Worm (Caenorhabditis elegans) whole organism, young adult: Measurements from ENCODE around the gene D1086.8.

Experiments
- B0035.1 ChIP-seq: sonication (generic microtip); optimal IDR thresholded peaks from 2 replicates; lab custom pipeline; 2016; ENCODE audit warnings: missing genetic modification characterization, mild to moderate bottlenecking, missing compliant biosample characterization, missing genotype, missing genetic modification reagents
- C17E4.6 ChIP-seq: fragments of 200-800 bp; sonication (Bioruptor generic); IDR thresholded peaks from 2 replicates; pipeline ENCODE4 v1.3.6; 2022; ENCODE audit warnings: missing genetic modification reagents, missing genetic modification characterization, missing compliant biosample characterization
- F22D6.2 ChIP-seq: sonication (generic microtip); optimal IDR thresholded peaks from 2 replicates; lab custom pipeline; 2016; ENCODE audit warnings: mild to moderate bottlenecking, missing genetic modification characterization, missing compliant biosample characterization
- F23B12.7 ChIP-seq: sonication (generic microtip); optimal IDR thresholded peaks from 2 replicates; lab custom pipeline; 2017; ENCODE audit warnings: missing genetic modification characterization, mild to moderate bottlenecking, missing compliant biosample characterization, antibody characterized with exemption, moderate library complexity; ENCODE audit not compliant: insufficient read depth
- Y95B8A.8 ChIP-seq: fragments of 200-800 bp; sonication (Bioruptor generic); IDR thresholded peaks from 2 replicates; pipeline ENCODE4 v1.3.6; 2022; ENCODE audit warnings: missing genetic modification reagents, missing genetic modification characterization, missing compliant biosample characterization
- ama-1 ChIP-seq, 3 experiments: fragments of 150-350 bp in 1 of 3; sonication (generic microtip) in 2 of 3; optimal IDR thresholded peaks; 2 replicates each; lab custom pipeline; 2014 to 2018; ENCODE audit warnings: missing biosample characterization in 2 of 3, missing genetic modification characterization in 2 of 3, missing genetic modification reagents in 2 of 3
- atf-7 ChIP-seq: sonication (generic microtip); optimal IDR thresholded peaks from 2 replicates; lab custom pipeline; 2017; ENCODE audit warnings: mild to moderate bottlenecking, missing genetic modification characterization, missing compliant biosample characterization
- attf-6 ChIP-seq: fragments of 200-800 bp; sonication (Bioruptor generic); IDR thresholded peaks from 2 replicates; pipeline ENCODE4 v1.3.6; 2022; ENCODE audit warnings: missing genetic modification reagents, missing genetic modification characterization, missing compliant biosample characterization
- bed-2 ChIP-seq: fragments of 200-800 bp; sonication (Bioruptor generic); IDR thresholded peaks from 2 replicates; pipeline ENCODE4 v1.3.6; 2022; ENCODE audit warnings: missing genetic modification reagents, missing genetic modification characterization, missing compliant biosample characterization
- cebp-2 ChIP-seq: fragments of 200-800 bp; sonication (Bioruptor generic); IDR thresholded peaks from 2 replicates; pipeline ENCODE4 v1.3.6; 2022; ENCODE audit warnings: missing genetic modification characterization, missing compliant biosample characterization
- ceh-27 ChIP-seq: fragments of 200-800 bp; sonication (Bioruptor generic); optimal IDR thresholded peaks from 2 replicates; lab custom pipeline; 2018; ENCODE audit warnings: mild to moderate bottlenecking, missing genetic modification characterization, moderate library complexity, missing compliant biosample characterization
- chd-7 ChIP-seq: sonication (generic microtip); optimal IDR thresholded peaks from 2 replicates; lab custom pipeline; 2016; ENCODE audit warnings: mild to moderate bottlenecking, missing genetic modification characterization, moderate library complexity, missing compliant biosample characterization
- egl-18 ChIP-seq: fragments of 200-800 bp; sonication (Bioruptor generic); IDR thresholded peaks from 2 replicates; pipeline ENCODE4 v1.3.6; 2022; ENCODE audit warnings: missing genetic modification reagents, missing genetic modification characterization, missing compliant biosample characterization
- ekl-4 ChIP-seq: fragments of 200-800 bp; sonication (Bioruptor generic); IDR thresholded peaks from 2 replicates; pipeline ENCODE4 v1.3.6; 2022; ENCODE audit warnings: missing genetic modification reagents, missing genetic modification characterization, missing compliant biosample characterization
- him-1 ChIP-seq: sonication (generic microtip); optimal IDR thresholded peaks from 2 replicates; lab custom pipeline; 2016; ENCODE audit warnings: missing genotype, missing genetic modification reagents, missing genetic modification characterization, missing compliant biosample characterization
- hlh-26 ChIP-seq: fragments of 200-800 bp; sonication (Bioruptor generic); conservative IDR thresholded peaks from 2 replicates; pipeline ENCODE4 v1.3.6; 2022; ENCODE audit warnings: missing genetic modification reagents, missing genetic modification characterization, missing compliant biosample characterization
- hmg-1.2 ChIP-seq: fragments of 200-800 bp; sonication (Bioruptor generic); IDR thresholded peaks from 2 replicates; pipeline ENCODE4 v1.3.6; 2022; ENCODE audit warnings: missing genetic modification reagents, missing genetic modification characterization, missing compliant biosample characterization
- hmg-20 ChIP-seq: fragments of 200-800 bp; sonication (Bioruptor generic); IDR thresholded peaks from 2 replicates; pipeline ENCODE4 v1.3.6; 2022; ENCODE audit warnings: missing genetic modification reagents, missing genetic modification characterization, missing compliant biosample characterization
- hrde-1 ChIP-seq: sonication (generic microtip); optimal IDR thresholded peaks from 2 replicates; lab custom pipeline; 2016; ENCODE audit warnings: missing genetic modification characterization, mild to moderate bottlenecking, missing compliant biosample characterization, moderate library complexity, missing genotype, missing genetic modification reagents, borderline replicate concordance
- hsf-1 ChIP-seq: fragments of 200-800 bp; sonication (Bioruptor generic); IDR thresholded peaks from 2 replicates; pipeline ENCODE4 v1.3.6; 2022; ENCODE audit warnings: missing genetic modification reagents, missing genetic modification characterization, missing compliant biosample characterization
- let-607 ChIP-seq, 2 experiments: fragments of 200-800 bp in 1 of 2; sonication (Bioruptor generic) in 1 of 2; sonication (generic microtip) in 1 of 2; optimal IDR thresholded peaks; 2 replicates each; lab custom pipeline; 2016 to 2018; ENCODE audit warnings: mild to moderate bottlenecking in 2 of 2, missing compliant biosample characterization in 2 of 2, missing genetic modification characterization in 2 of 2, moderate library complexity in 2 of 2, missing genotype in 1 of 2
- madf-8 ChIP-seq: fragments of 200-800 bp; sonication (Bioruptor generic); conservative IDR thresholded peaks from 2 replicates; pipeline ENCODE4 v1.3.6; 2022; ENCODE audit warnings: missing genetic modification reagents, missing genetic modification characterization, missing compliant biosample characterization
- mxl-1 ChIP-seq: sonication (generic microtip); optimal IDR thresholded peaks from 2 replicates; lab custom pipeline; 2016; ENCODE audit warnings: missing genetic modification characterization, missing compliant biosample characterization
- nfyb-1 ChIP-seq: fragments of 200-800 bp; sonication (Bioruptor generic); IDR thresholded peaks from 2 replicates; pipeline ENCODE4 v1.3.6; 2022; ENCODE audit warnings: missing genetic modification reagents, missing genetic modification characterization, missing compliant biosample characterization
- nhr-80 ChIP-seq: sonication (generic microtip); optimal IDR thresholded peaks from 2 replicates; lab custom pipeline; 2016; ENCODE audit warnings: missing genetic modification characterization, missing compliant biosample characterization
- rpc-1 ChIP-seq, 2 experiments: fragments of 150-350 bp in 1 of 2; sonication (generic microtip) in 1 of 2; optimal IDR thresholded peaks; 2 replicates each; lab custom pipeline; 2014 to 2018; ENCODE audit warnings: missing biosample characterization in 1 of 2, missing genetic modification characterization in 1 of 2, missing genetic modification reagents in 1 of 2, missing genotype in 1 of 2
- snpc-1.1 ChIP-seq: sonication (generic microtip); optimal IDR thresholded peaks from 2 replicates; lab custom pipeline; 2017; ENCODE audit warnings: missing genetic modification characterization, mild to moderate bottlenecking, missing compliant biosample characterization, antibody characterized with exemption, moderate library complexity, missing genotype, missing genetic modification reagents; ENCODE audit not compliant: insufficient read depth
- snpc-1.3 ChIP-seq: sonication (generic microtip); optimal IDR thresholded peaks from 2 replicates; lab custom pipeline; 2017; ENCODE audit warnings: missing genetic modification characterization, mild to moderate bottlenecking, missing compliant biosample characterization, antibody characterized with exemption, moderate library complexity, missing genotype, missing genetic modification reagents; ENCODE audit not compliant: insufficient read depth
- snpc-3.4 ChIP-seq: sonication (generic microtip); optimal IDR thresholded peaks from 2 replicates; lab custom pipeline; 2017; ENCODE audit warnings: missing genetic modification characterization, mild to moderate bottlenecking, missing compliant biosample characterization, antibody characterized with exemption, moderate library complexity, missing genotype, missing genetic modification reagents
- snpc-4 ChIP-seq, 5 experiments: fragments of 150-350 bp in 1 of 5; sonication (generic microtip) in 4 of 5; optimal IDR thresholded peaks; 2 replicates each; lab custom pipeline; 2014 to 2018; ENCODE audit warnings: missing genetic modification characterization in 5 of 5, missing biosample characterization in 3 of 5, antibody characterized with exemption in 2 of 5, mild to moderate bottlenecking in 2 of 5, missing compliant biosample characterization in 2 of 5, missing genotype in 2 of 5, moderate library complexity in 2 of 5, missing genetic modification reagents in 1 of 5
- sptf-2 ChIP-seq: fragments of 200-800 bp; sonication (Bioruptor generic); optimal IDR thresholded peaks from 2 replicates; lab custom pipeline; 2018; ENCODE audit warnings: mild to moderate bottlenecking, missing genetic modification characterization, missing compliant biosample characterization
- tbp1 ChIP-seq: fragments of 200-800 bp; sonication (Bioruptor generic); optimal IDR thresholded peaks from 2 replicates; lab custom pipeline; 2018; ENCODE audit warnings: mild to moderate bottlenecking, missing genetic modification characterization, missing compliant biosample characterization
- ztf-22 ChIP-seq: fragments of 200-800 bp; sonication (Bioruptor generic); optimal IDR thresholded peaks from 2 replicates; lab custom pipeline; 2018; ENCODE audit warnings: mild to moderate bottlenecking, missing genetic modification characterization, moderate library complexity, missing compliant biosample characterization
- ztf-25 ChIP-seq: fragments of 200-800 bp; sonication (Bioruptor generic); IDR thresholded peaks from 2 replicates; pipeline ENCODE4 v1.3.6; 2022; ENCODE audit warnings: missing genetic modification reagents, missing genetic modification characterization, missing compliant biosample characterization

Gene D1086.8

ce11 chrV:14092403-14092802 lies 1.5 kb upstream of the D1086.8 start, which contains the start of gene D1086.3 (continued):
- TF ChIP-seq ekl-4 (GFP tag; lab: Robert Waterston, UW) (peak; percentile 55), atf-7 (tag; lab: Kevin White, UChicago) (peak; percentile 46), madf-8 (GFP tag; lab: Robert Waterston, UW) (peak; percentile 75), snpc-3.4 (tag; lab: Kevin White, UChicago) (peak; percentile 98), snpc-1.3 (tag; lab: Kevin White, UChicago) (peak; percentile 93), Y95B8A.8 (GFP tag; lab: Robert Waterston, UW) (0 out of 2 replicates have a peak, but pooled peaks have one; percentile 32), mxl-1 (tag; lab: Kevin White, UChicago) (peak; percentile 51), him-1 (tag; lab: Kevin White, UChicago) (peak; percentile 97), nhr-80 (tag; lab: Kevin White, UChicago) (no peak), let-607 (tag; optimal IDR thresholded peaks at IDR 0.05; lab: Kevin White, UChicago) (no peak), hmg-20 (peak; percentile 52; the same call in 1 of the 2 replicates), chd-7 (peak; percentile 14), egl-18 (GFP tag; lab: Robert Waterston, UW) (no peak), ceh-27 (GFP tag; lab: Kevin White, UChicago) (peak; percentile 5), F22D6.2 (tag; lab: Kevin White, UChicago) (no peak), cebp-2 (GFP tag; lab: Robert Waterston, UW) (no peak), hsf-1 (GFP tag; lab: Robert Waterston, UW) (no peak), snpc-1.1 (peak; percentile 99), nfyb-1 (GFP tag; lab: Robert Waterston, UW) (peak; percentile 78), C17E4.6 (peak; percentile 58; the same call in 1 of the 2 replicates), attf-6 (GFP tag; lab: Robert Waterston, UW) (peak; percentile 93), ztf-25 (0 out of 2 replicates have a peak, but pooled peaks have one; percentile 58), ama-1 (optimal IDR thresholded peaks at IDR 0.05; lab: Kevin White, UChicago) (peak; percentile 73), ama-1 (GFP tag; optimal IDR thresholded peaks at IDR 0.05; lab: Kevin White, UChicago) (no peak), hrde-1 (peak; percentile 27), tbp1 (GFP tag; lab: Kevin White, UChicago) (peak; percentile 80)

- TF ChIP-seq bed-2 (GFP tag; lab: Robert Waterston, UW) (no peak), hrde-1 (no peak), rpc-1 (optimal IDR thresholded peaks at IDR 0.05; lab: Kevin White, UChicago) (no peak), rpc-1 (tag; optimal IDR thresholded peaks at IDR 0.05; lab: Kevin White, UChicago) (no peak), snpc-1.1 (peak; percentile 59), hlh-26 (GFP tag; lab: Robert Waterston, UW) (no peak), B0035.1 (tag; lab: Kevin White, UChicago) (no peak), snpc-4 (GFP tag; optimal IDR thresholded peaks at IDR 0.05; lab: Kevin White, UChicago) (no peak), snpc-4 (tag; optimal IDR thresholded peaks at IDR 0.05; lab: Kevin White, UChicago) (peak in 2 of 4 experiments; percentile 36 to 70), hmg-1.2 (peak; percentile 24; the same call in 1 of the 2 replicates), sptf-2 (GFP tag; lab: Kevin White, UChicago) (no peak), tbp1 (GFP tag; lab: Kevin White, UChicago) (peak; percentile 16), F23B12.7 (tag; lab: Kevin White, UChicago) (no peak), ztf-25 (no peak), ztf-22 (no peak)
Measured at ce11 chrV:14094546-14094945, 641 bp downstream of the D1086.8 start.
